Fruit fly (Drosophila melanogaster) whole organism, embryonic: ENCODE results near the gene CG11699.

Source experiments
- Atf-2 ChIP-seq: fragments of 200-800 bp; sonication (Bioruptor generic); optimal IDR thresholded peaks from 2 replicates; lab custom pipeline; 2016; ENCODE audit warnings: missing biosample characterization, missing genetic modification characterization
- Atf3 ChIP-seq: fragments of 200-800 bp; sonication (Bioruptor generic); optimal IDR thresholded peaks from 3 replicates; lab custom pipeline; 2016; ENCODE audit warnings: missing biosample characterization, missing genetic modification characterization
- CG10209 ChIP-seq: fragments of 200-800 bp; sonication (Bioruptor generic); optimal IDR thresholded peaks from 3 replicates; lab custom pipeline; 2017; ENCODE audit warnings: missing biosample characterization, mild to moderate bottlenecking, missing genetic modification characterization, missing genetic modification reagents
- CG10543 ChIP-seq: fragments of 200-800 bp; sonication (Bioruptor generic); optimal IDR thresholded peaks from 3 replicates; lab custom pipeline; 2017; ENCODE audit warnings: missing biosample characterization, mild to moderate bottlenecking, missing genetic modification characterization, moderate library complexity
- CG1233 ChIP-seq: fragments of 200-800 bp; sonication (Bioruptor generic); optimal IDR thresholded peaks from 4 replicates; lab custom pipeline; 2018; ENCODE audit warnings: missing biosample characterization, mild to moderate bottlenecking, missing genetic modification characterization
- CG12659 ChIP-seq: fragments of 200-800 bp; sonication (Bioruptor generic); optimal IDR thresholded peaks from 3 replicates; lab custom pipeline; 2017; ENCODE audit warnings: mild to moderate bottlenecking, missing biosample characterization, missing genetic modification reagents, missing genetic modification characterization
- CG12769 ChIP-seq: fragments of 200-800 bp; sonication (Bioruptor generic); optimal IDR thresholded peaks from 2 replicates; lab custom pipeline; 2019; ENCODE audit warnings: missing biosample characterization, mild to moderate bottlenecking, missing genetic modification characterization, moderate library complexity
- CG13894 ChIP-seq: fragments of 200-800 bp; sonication (Bioruptor generic); optimal IDR thresholded peaks from 3 replicates; lab custom pipeline; 2018; ENCODE audit warnings: missing biosample characterization, mild to moderate bottlenecking, missing genetic modification characterization, moderate library complexity
- CG16779 ChIP-seq: fragments of 200-800 bp; sonication (Bioruptor generic); IDR thresholded peaks from 2 replicates; pipeline ENCODE4 v1.3.6; 2022; ENCODE audit warnings: missing biosample characterization, missing genetic modification characterization
- CG16813 ChIP-seq: fragments of 200-800 bp; sonication (Bioruptor generic); IDR thresholded peaks from 3 replicates; pipeline ENCODE4 v1.3.6; 2022; ENCODE audit warnings: missing biosample characterization, missing genetic modification characterization; ENCODE audit not compliant: partially characterized antibody
- CG18262 ChIP-seq: fragments of 200-800 bp; optimal IDR thresholded peaks from 3 replicates; lab custom pipeline; 2019; ENCODE audit warnings: missing biosample characterization, mild to moderate bottlenecking, missing genetic modification characterization, moderate library complexity
- CG2889 ChIP-seq: fragments of 200-800 bp; sonication (Bioruptor generic); IDR thresholded peaks from 3 replicates; pipeline ENCODE4 v1.3.6; 2022; ENCODE audit warnings: missing biosample characterization, missing genetic modification characterization
- CG31224 ChIP-seq: fragments of 200-800 bp; sonication (Bioruptor generic); IDR thresholded peaks from 2 replicates; pipeline ENCODE4 v1.3.6; 2022; ENCODE audit warnings: missing biosample characterization, missing genetic modification characterization
- CG3163 ChIP-seq: fragments of 200-800 bp; sonication (Bioruptor generic); optimal IDR thresholded peaks from 3 replicates; lab custom pipeline; 2016; ENCODE audit warnings: missing biosample characterization, missing genetic modification characterization
- CG32532 ChIP-seq: fragments of 200-800 bp; sonication (Bioruptor generic); IDR thresholded peaks from 2 replicates; pipeline ENCODE4 v1.3.6; 2022; ENCODE audit warnings: missing biosample characterization, missing genetic modification characterization
- CG3726 ChIP-seq: fragments of 200-800 bp; sonication (Bioruptor generic); IDR thresholded peaks from 3 replicates; pipeline ENCODE4, ENCODE4 v1.3.6; 2022; ENCODE audit warnings: missing biosample characterization, missing genetic modification characterization
- CG4404 ChIP-seq: fragments of 200-800 bp; sonication (Bioruptor generic); IDR thresholded peaks from 2 replicates; pipeline ENCODE4 v1.3.6; 2022; ENCODE audit warnings: missing biosample characterization, missing genetic modification characterization
- CG4424 ChIP-seq: fragments of 200-800 bp; sonication (Bioruptor generic); optimal IDR thresholded peaks from 3 replicates; lab custom pipeline; 2016; ENCODE audit warnings: missing biosample characterization, missing genetic modification characterization
- CG9797 ChIP-seq: fragments of 200-800 bp; sonication (Bioruptor generic); optimal IDR thresholded peaks from 3 replicates; lab custom pipeline; 2018; ENCODE audit warnings: missing biosample characterization, mild to moderate bottlenecking, missing genetic modification characterization
- Camta ChIP-seq: fragments of 200-800 bp; sonication (Bioruptor generic); optimal IDR thresholded peaks from 2 replicates; lab custom pipeline; 2016; ENCODE audit warnings: missing biosample characterization, missing genetic modification characterization
- Dll ChIP-seq: fragments of 200-800 bp; sonication (Bioruptor generic); IDR thresholded peaks from 4 replicates; pipeline ENCODE4 v1.3.6; 2022; ENCODE audit warnings: missing biosample characterization, missing genetic modification characterization; ENCODE audit not compliant: partially characterized antibody
- Drgx ChIP-seq: fragments of 200-800 bp; sonication (Bioruptor generic); IDR thresholded peaks from 2 replicates; pipeline ENCODE4 v1.3.6; 2022; ENCODE audit warnings: missing biosample characterization, missing genetic modification characterization
- E2f1 ChIP-seq: fragments of 200-800 bp; sonication (Bioruptor generic); IDR thresholded peaks from 2 replicates; pipeline ENCODE4 v1.3.6; 2022; ENCODE audit warnings: missing biosample characterization, missing genetic modification characterization
- Gug ChIP-seq: fragments of 200-800 bp; sonication (Bioruptor generic); IDR thresholded peaks from 4 replicates; pipeline ENCODE4 v1.3.6; 2022; ENCODE audit warnings: missing biosample characterization, missing genetic modification characterization
- Oaz ChIP-seq: fragments of 200-800 bp; sonication (Bioruptor generic); IDR thresholded peaks from 2 replicates; pipeline ENCODE4 v1.3.6; 2022; ENCODE audit warnings: missing biosample characterization, missing genetic modification characterization
- Scr ChIP-seq: fragments of 200-800 bp; sonication (Bioruptor generic); IDR thresholded peaks from 2 replicates; pipeline ENCODE4 v1.3.6; 2022; ENCODE audit warnings: missing biosample characterization, missing genetic modification characterization; ENCODE audit not compliant: partially characterized antibody
- ash1 ChIP-seq: fragments of 200-800 bp; sonication (Bioruptor generic); optimal IDR thresholded peaks from 2 replicates; lab custom pipeline; 2018; ENCODE audit warnings: missing biosample characterization, mild to moderate bottlenecking, missing genetic modification characterization
- ato ChIP-seq: fragments of 200-800 bp; sonication (Bioruptor generic); IDR thresholded peaks from 2 replicates; pipeline ENCODE4 v1.3.6; 2022; ENCODE audit warnings: missing biosample characterization, missing genetic modification characterization; ENCODE audit not compliant: partially characterized antibody
- bab2 ChIP-seq: fragments of 200-800 bp; sonication (Bioruptor generic); optimal IDR thresholded peaks from 2 replicates; lab custom pipeline; 2016; ENCODE audit warnings: missing biosample characterization, missing genetic modification characterization
- bigmax ChIP-seq: fragments of 200-800 bp; sonication (Bioruptor generic); optimal IDR thresholded peaks from 2 replicates; lab custom pipeline; 2018; ENCODE audit warnings: missing biosample characterization, mild to moderate bottlenecking, missing genetic modification characterization
- bowl ChIP-seq: fragments of 200-800 bp; sonication (Bioruptor generic); IDR thresholded peaks from 2 replicates; pipeline ENCODE4 v1.3.6; 2022; ENCODE audit warnings: missing biosample characterization, missing genetic modification characterization
- chinmo ChIP-seq: fragments of 200-800 bp; sonication (Bioruptor generic); IDR thresholded peaks from 4 replicates; pipeline ENCODE4 v1.3.6; 2022; ENCODE audit warnings: missing biosample characterization, missing genetic modification characterization; ENCODE audit not compliant: partially characterized antibody
- crc ChIP-seq: fragments of 200-800 bp; sonication (Bioruptor generic); optimal IDR thresholded peaks from 2 replicates; lab custom pipeline; 2016; ENCODE audit warnings: missing biosample characterization, missing genetic modification characterization
- dimm ChIP-seq: fragments of 200-800 bp; sonication (Bioruptor generic); IDR thresholded peaks from 2 replicates; pipeline ENCODE4 v1.3.6; 2022; ENCODE audit warnings: missing biosample characterization, missing genetic modification characterization
- gro ChIP-seq: fragments of 200-800 bp; sonication (Bioruptor generic); optimal IDR thresholded peaks from 2 replicates; lab custom pipeline; 2016; ENCODE audit warnings: missing biosample characterization, missing genetic modification characterization
- hb ChIP-seq: fragments of 200-800 bp; sonication (Bioruptor generic); IDR thresholded peaks from 3 replicates; pipeline ENCODE4 v1.3.6; 2022; ENCODE audit warnings: missing biosample characterization, missing genetic modification characterization; ENCODE audit not compliant: partially characterized antibody
- jigr1 ChIP-seq: fragments of 200-800 bp; sonication (Bioruptor generic); IDR thresholded peaks from 3 replicates; pipeline ENCODE4 v1.3.6; 2022; ENCODE audit warnings: missing biosample characterization, missing genetic modification characterization
- jing ChIP-seq: fragments of 200-800 bp; sonication (Bioruptor generic); optimal IDR thresholded peaks from 2 replicates; lab custom pipeline; 2018; ENCODE audit warnings: missing biosample characterization, mild to moderate bottlenecking, missing genetic modification characterization
- lmd ChIP-seq: fragments of 200-800 bp; sonication (Bioruptor generic); IDR thresholded peaks from 2 replicates; pipeline ENCODE4 v1.3.6; 2022; ENCODE audit warnings: missing biosample characterization, missing genetic modification characterization
- luna ChIP-seq: fragments of 200-800 bp; sonication (Bioruptor generic); optimal IDR thresholded peaks from 2 replicates; lab custom pipeline; 2016; ENCODE audit warnings: missing biosample characterization, missing genetic modification characterization
- mld ChIP-seq: fragments of 200-800 bp; sonication (Bioruptor generic); IDR thresholded peaks from 3 replicates; pipeline ENCODE4 v1.3.6; 2022; ENCODE audit warnings: missing biosample characterization, missing genetic modification characterization; ENCODE audit not compliant: partially characterized antibody
- oc ChIP-seq: fragments of 200-800 bp; sonication (Bioruptor generic); optimal IDR thresholded peaks from 2 replicates; lab custom pipeline; 2018; ENCODE audit warnings: missing biosample characterization, mild to moderate bottlenecking, missing genetic modification characterization, moderate library complexity
- pfk ChIP-seq: fragments of 200-800 bp; sonication (Bioruptor generic); optimal IDR thresholded peaks from 2 replicates; lab custom pipeline; 2018; ENCODE audit warnings: missing biosample characterization, mild to moderate bottlenecking, missing genetic modification characterization, moderate library complexity
- pum ChIP-seq: fragments of 200-800 bp; sonication (Bioruptor generic); optimal IDR thresholded peaks from 2 replicates; lab custom pipeline; 2016; ENCODE audit warnings: missing biosample characterization, missing genetic modification characterization
- schlank ChIP-seq: fragments of 200-800 bp; sonication (Bioruptor generic); optimal IDR thresholded peaks from 2 replicates; lab custom pipeline; 2018; ENCODE audit warnings: missing biosample characterization, mild to moderate bottlenecking, missing genetic modification characterization
- scrt ChIP-seq: fragments of 200-800 bp; sonication (Bioruptor generic); optimal IDR thresholded peaks from 2 replicates; lab custom pipeline; 2018; ENCODE audit warnings: missing biosample characterization, mild to moderate bottlenecking, missing genetic modification characterization, moderate library complexity
- slbo ChIP-seq: fragments of 200-800 bp; sonication (Bioruptor generic); IDR thresholded peaks from 2 replicates; pipeline ENCODE4 v1.3.6; 2022; ENCODE audit warnings: missing biosample characterization, missing genetic modification characterization
- slp2 ChIP-seq: fragments of 200-800 bp; sonication (Bioruptor generic); optimal IDR thresholded peaks from 2 replicates; lab custom pipeline; 2016; ENCODE audit warnings: missing biosample characterization, missing genetic modification characterization
- twi ChIP-seq: fragments of 200-800 bp; optimal IDR thresholded peaks from 2 replicates; lab custom pipeline; 2019; ENCODE audit warnings: missing biosample characterization, mild to moderate bottlenecking, missing genetic modification characterization, moderate library complexity
- unpg ChIP-seq: fragments of 200-800 bp; sonication (Bioruptor generic); optimal IDR thresholded peaks from 3 replicates; lab custom pipeline; 2018; ENCODE audit warnings: missing biosample characterization, mild to moderate bottlenecking, missing genetic modification characterization, moderate library complexity
- z ChIP-seq: fragments of 200-800 bp; sonication (Bioruptor generic); IDR thresholded peaks from 3 replicates; pipeline ENCODE4 v1.3.6; 2022; ENCODE audit warnings: missing biosample characterization, missing genetic modification characterization

The CG11699 gene

DNA sequence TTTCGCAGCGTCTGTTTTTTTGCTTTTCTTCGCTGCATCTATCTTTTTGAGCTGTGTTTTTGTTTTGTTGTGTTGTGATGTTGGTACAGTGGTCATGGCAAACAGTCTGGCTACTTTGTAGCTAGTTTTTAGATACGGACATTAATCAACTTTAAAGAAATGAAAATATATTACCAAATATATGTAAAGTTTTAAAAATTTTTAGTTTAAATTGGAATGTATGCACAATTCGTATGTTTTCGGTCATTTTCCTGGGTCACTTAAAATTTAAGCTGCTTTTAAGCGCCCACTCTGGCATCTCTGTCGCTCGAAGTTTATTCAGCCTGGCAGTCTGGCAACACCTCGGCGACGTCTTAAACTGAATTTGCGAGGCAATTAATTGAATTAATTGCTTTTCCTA lies 6.1 kb downstream of the CG11699 start, which contains the start of gene CG11695 (continued):
- peak; percentile 49; the same call in 1 of the 2 replicates for TF ChIP-seq Drgx (GFP tag; lab: Robert Waterston, UW)
- TF ChIP-seq CG31224 (GFP tag; lab: Robert Waterston, UW) = no peak
- TF ChIP-seq schlank = peak; percentile 36
- TF ChIP-seq CG4404 (GFP tag; lab: Robert Waterston, UW) = peak; percentile 36; the same call in 1 of the 2 replicates
- TF ChIP-seq CG1233 (GFP tag; lab: Kevin White, UChicago) = peak; percentile 17
- TF ChIP-seq crc (GFP tag; lab: Kevin White, UChicago) = no peak
- TF ChIP-seq CG32532 (GFP tag; lab: Robert Waterston, UW) = peak; percentile 76
- TF ChIP-seq Dll (GFP tag; lab: Robert Waterston, UW) = no peak
- 0 out of 2 replicates have a peak, but pooled peaks have one; percentile 42 for TF ChIP-seq Oaz (GFP tag; lab: Robert Waterston, UW)
- TF ChIP-seq chinmo (GFP tag; lab: Robert Waterston, UW) = no peak
- TF ChIP-seq CG13894 (tag; lab: Kevin White, UChicago) = peak; percentile 80
- peak; percentile 11; the same call in 1 of the 2 replicates for TF ChIP-seq Scr (GFP tag; lab: Robert Waterston, UW)
- peak; percentile 19 for TF ChIP-seq Atf-2 (GFP tag; lab: Kevin White, UChicago)
- TF ChIP-seq dimm (GFP tag; lab: Robert Waterston, UW) = no peak
- TF ChIP-seq CG9797 (GFP tag; lab: Kevin White, UChicago) = peak; percentile 7
- TF ChIP-seq CG16779 = no peak
- TF ChIP-seq mld (GFP tag; lab: Robert Waterston, UW) = no peak
- TF ChIP-seq z (GFP tag; lab: Robert Waterston, UW) = no peak
- TF ChIP-seq lmd = peak; percentile 64
- no peak for TF ChIP-seq ato (GFP tag; lab: Robert Waterston, UW)
- TF ChIP-seq CG2889 (GFP tag; lab: Robert Waterston, UW) = peak; percentile 54; the same call in 1 of the 3 replicates
- TF ChIP-seq scrt (GFP tag; lab: Kevin White, UChicago) = no peak
- no peak for TF ChIP-seq bowl (GFP tag; lab: Robert Waterston, UW)
- peak; percentile 40 for TF ChIP-seq pum
- peak; percentile 35; the same call in 1 of the 2 replicates for TF ChIP-seq E2f1
- no peak for TF ChIP-seq gro (GFP tag; lab: Kevin White, UChicago)
- peak; percentile 35 for TF ChIP-seq CG10209 (GFP tag; lab: Kevin White, UChicago)
- peak; percentile 40 for TF ChIP-seq bab2 (GFP tag; lab: Kevin White, UChicago)
- no peak for TF ChIP-seq ash1 (GFP tag; lab: Kevin White, UChicago)
- peak; percentile 72 for TF ChIP-seq CG10543 (GFP tag; lab: Kevin White, UChicago)
- no peak for TF ChIP-seq jigr1 (GFP tag; lab: Robert Waterston, UW)
- no peak for TF ChIP-seq CG3163 (GFP tag; lab: Kevin White, UChicago)
- peak; percentile 43 for TF ChIP-seq twi (tag; lab: Kevin White, UChicago)
- peak; percentile 52; the same call in 1 of the 4 replicates for TF ChIP-seq Gug
- TF ChIP-seq CG16813 = no peak
- TF ChIP-seq slbo (GFP tag; lab: Robert Waterston, UW) = peak; percentile 80
- no peak for TF ChIP-seq CG12769 (tag; lab: Kevin White, UChicago)
- no peak for TF ChIP-seq luna
- TF ChIP-seq Camta (GFP tag; lab: Kevin White, UChicago) = peak; percentile 29
- TF ChIP-seq pfk (GFP tag; lab: Kevin White, UChicago) = no peak
- TF ChIP-seq slp2 = no peak
- TF ChIP-seq CG12659 (GFP tag; lab: Kevin White, UChicago) = peak; percentile 72
- no peak for TF ChIP-seq bigmax (GFP tag; lab: Kevin White, UChicago)
- TF ChIP-seq unpg = peak; percentile 71
- no peak for TF ChIP-seq jing
- peak; percentile 62 for TF ChIP-seq CG18262
- no peak for TF ChIP-seq CG3726
- peak; percentile 58 for TF ChIP-seq CG4424 (GFP tag; lab: Kevin White, UChicago)
- TF ChIP-seq hb = no peak
- no peak for TF ChIP-seq oc (tag; lab: Kevin White, UChicago)
- TF ChIP-seq Atf3 = no peak
